Fruit fly (Drosophila melanogaster) whole organism, prepupa: ENCODE data around the gene CG32425.

Experiments
- Blimp-1 ChIP-seq: fragments of 200-800 bp; sonication (Bioruptor generic); optimal IDR thresholded peaks from 3 replicates; lab custom pipeline; 2017; ENCODE audit warnings: missing biosample characterization, missing genetic modification characterization, mild to moderate bottlenecking, moderate library complexity, missing genetic modification reagents
- CG16779 ChIP-seq: fragments of 200-800 bp; sonication (Bioruptor generic); optimal IDR thresholded peaks from 3 replicates; lab custom pipeline; 2017; ENCODE audit warnings: missing biosample characterization, mild to moderate bottlenecking, missing genetic modification characterization
- CG4318 ChIP-seq: fragments of 200-800 bp; sonication (Bioruptor generic); optimal IDR thresholded peaks from 3 replicates; lab custom pipeline; 2017; ENCODE audit warnings: missing biosample characterization, mild to moderate bottlenecking, missing genetic modification characterization
- CG6808 ChIP-seq: fragments of 200-800 bp; sonication (Bioruptor generic); optimal IDR thresholded peaks from 3 replicates; lab custom pipeline; 2017; ENCODE audit warnings: missing biosample characterization, missing genetic modification characterization, mild to moderate bottlenecking, moderate library complexity, missing genetic modification reagents
- Eip93F ChIP-seq: fragments of 200-800 bp; sonication (Bioruptor generic); optimal IDR thresholded peaks from 2 replicates; lab custom pipeline; 2016; ENCODE audit warnings: missing biosample characterization, mild to moderate bottlenecking, missing genetic modification characterization
- OdsH ChIP-seq: fragments of 200-800 bp; sonication (Bioruptor generic); optimal IDR thresholded peaks from 3 replicates; lab custom pipeline; 2016; ENCODE audit warnings: missing biosample characterization, missing genetic modification characterization

DNA sequence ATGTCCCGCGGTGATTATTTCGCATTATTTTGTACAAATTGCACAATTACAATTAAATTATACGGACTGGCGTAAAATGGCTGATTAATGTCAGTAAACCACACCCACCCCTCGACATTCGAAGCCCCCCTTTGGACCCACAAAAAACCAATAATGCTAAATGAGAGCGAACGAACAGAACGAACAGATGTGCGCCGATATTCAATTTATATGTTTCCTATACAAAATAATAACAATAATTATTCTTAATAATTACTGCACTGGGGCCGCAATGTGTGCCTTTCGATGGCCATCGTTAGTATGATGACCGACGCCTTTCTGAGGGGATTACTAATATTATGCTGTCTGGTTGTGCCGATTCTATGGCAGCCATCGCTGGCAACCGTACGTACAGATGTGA lies 36.3 kb downstream of the CG32425 start, which contains the start of gene CG13250:
- no peak for TF ChIP-seq CG16779 (tag; lab: Kevin White, UChicago)
- no peak for TF ChIP-seq OdsH (GFP tag; lab: Kevin White, UChicago)
- no peak for TF ChIP-seq Blimp-1 (GFP tag; lab: Kevin White, UChicago)
- no peak for TF ChIP-seq CG4318 (GFP tag; lab: Kevin White, UChicago)
- TF ChIP-seq Eip93F (GFP tag; lab: Kevin White, UChicago), result no peak
- TF ChIP-seq CG6808, result no peak
